Worm (Caenorhabditis elegans) whole organism, midembryonic: ENCODE data around the gene T25D1.2.

ENCODE experiments used
- T22C8.4 ChIP-seq: fragments of 200-800 bp; sonication (Bioruptor generic); IDR thresholded peaks from 2 replicates; pipeline ENCODE4 v1.3.6; 2022; ENCODE audit warnings: missing genetic modification characterization, missing compliant biosample characterization
- cog-1 ChIP-seq: sonication (generic microtip); optimal IDR thresholded peaks from 2 replicates; lab custom pipeline; 2016; ENCODE audit warnings: missing genetic modification characterization, missing compliant biosample characterization
- flt-1 ChIP-seq: fragments of 200-800 bp; sonication (Bioruptor generic); IDR thresholded peaks from 2 replicates; pipeline ENCODE4 v1.3.6; 2022; ENCODE audit warnings: missing genetic modification characterization, missing compliant biosample characterization
- med-1 ChIP-seq: sonication (generic microtip); optimal IDR thresholded peaks from 2 replicates; lab custom pipeline; 2017; ENCODE audit warnings: missing genetic modification characterization, mild to moderate bottlenecking, missing compliant biosample characterization, antibody characterized with exemption, missing genetic modification reagents; ENCODE audit not compliant: insufficient read depth
- tab-1 ChIP-seq: fragments of 200-800 bp; sonication (Bioruptor generic); IDR thresholded peaks from 2 replicates; pipeline ENCODE4 v1.3.6; 2022; ENCODE audit warnings: missing genetic modification characterization, missing compliant biosample characterization
- ztf-29 ChIP-seq: fragments of 200-800 bp; sonication (Bioruptor generic); IDR thresholded peaks from 2 replicates; pipeline ENCODE4 v1.3.6; 2022; ENCODE audit warnings: missing genetic modification reagents, missing genetic modification characterization, missing compliant biosample characterization

ce11 chrX:16558776-16559175 is 43.4 kb downstream of the T25D1.2 start:
- peak; percentile 59; the same call in 1 of the 2 replicates for TF ChIP-seq tab-1
- 0 out of 2 replicates have a peak, but pooled peaks have one; percentile 12 for TF ChIP-seq T22C8.4
- TF ChIP-seq flt-1 (GFP tag; lab: Robert Waterston, UW) = 0 out of 2 replicates have a peak, but pooled peaks have one; percentile 22
- TF ChIP-seq med-1 (GFP tag; lab: Kevin White, UChicago) = no peak
- TF ChIP-seq cog-1 (tag; lab: Kevin White, UChicago) = no peak
- no peak for TF ChIP-seq ztf-29 (GFP tag; lab: Robert Waterston, UW)
